Worm (Caenorhabditis elegans): ENCODE measurements around the gene nhr-182.
A peak's percentile ranks its signal among the peaks of the same experiment; 100 is the strongest.

nhr-182 gene

ce11 chrV:2226903-2227302, 32.8 kb downstream of the nhr-182 start, which contains the start of gene nhr-18:
nhr-18 (plus strand) TSS chrV:2227203.
- TF ChIP-seq rnt-1 (tag; optimal IDR thresholded peaks at IDR 0.05) (no peak), pha-2 (tag; optimal IDR thresholded peaks at IDR 0.05) (no peak), tbx-7 (tag; optimal IDR thresholded peaks at IDR 0.05) (no peak)

ce11 chrV:2225130-2225529, 34.6 kb downstream of the nhr-182 start, which contains the start of gene nhr-103:
nhr-103 (plus strand) TSS chrV:2225430.
- no peak for TF ChIP-seq pag-3 (tag; optimal IDR thresholded peaks at IDR 0.05; ENCODE audit: borderline replicate concordance)
- TF ChIP-seq ceh-24 (tag; optimal IDR thresholded peaks at IDR 0.05): no peak
- no peak for TF ChIP-seq C08G9.2 (tag; optimal IDR thresholded peaks at IDR 0.05)
- TF ChIP-seq madf-2 (tag; optimal IDR thresholded peaks at IDR 0.05): no peak
- TF ChIP-seq ceh-14 (tag; optimal IDR thresholded peaks at IDR 0.05): no peak
- TF ChIP-seq fax-1 (tag; optimal IDR thresholded peaks at IDR 0.05): no peak
- TF ChIP-seq ref-2 (tag; optimal IDR thresholded peaks at IDR 0.05): no peak
- TF ChIP-seq C38D4.7 (GFP tag; optimal IDR thresholded peaks at IDR 0.05): no peak
- no peak for TF ChIP-seq K09A11.1 (tag; optimal IDR thresholded peaks at IDR 0.05; ENCODE audit: insufficient read depth)
- TF ChIP-seq unc-3 (GFP tag; conservative IDR thresholded peaks at IDR 0.05): no peak
- no peak for TF ChIP-seq unc-3 (tag; optimal IDR thresholded peaks at IDR 0.05)
- TF ChIP-seq ceh-45 (GFP tag; IDR thresholded peaks at IDR 0.05): no peak
- TF ChIP-seq fkh-10 (GFP tag; optimal IDR thresholded peaks at IDR 0.05): no peak
- no peak for TF ChIP-seq ets-4 (tag; optimal IDR thresholded peaks at IDR 0.05)
- no peak for TF ChIP-seq tbx-2 (tag; optimal IDR thresholded peaks at IDR 0.05)
- TF ChIP-seq pat-9 (tag; optimal IDR thresholded peaks at IDR 0.05): no peak
- no peak for TF ChIP-seq fkh-6 (tag; optimal IDR thresholded peaks at IDR 0.05)
- no peak for TF ChIP-seq unc-86 (tag; optimal IDR thresholded peaks at IDR 0.05)
- no peak for TF ChIP-seq pha-2 (tag; optimal IDR thresholded peaks at IDR 0.05)
- no peak for TF ChIP-seq ceh-30 (tag; optimal IDR thresholded peaks at IDR 0.05)
- no peak for TF ChIP-seq lin-11 (tag; optimal IDR thresholded peaks at IDR 0.05)

- TF ChIP-seq C38D4.7 (GFP tag; optimal IDR thresholded peaks at IDR 0.05): no peak
- TF ChIP-seq syd-9 (tag; optimal IDR thresholded peaks at IDR 0.05): no peak
- TF ChIP-seq K02D7.2 (tag; optimal IDR thresholded peaks at IDR 0.05): no peak
- TF ChIP-seq pros-1 (tag; optimal IDR thresholded peaks at IDR 0.05): no peak
- no peak for TF ChIP-seq ceh-2 (tag; optimal IDR thresholded peaks at IDR 0.05)
- no peak for TF ChIP-seq T23F11.4 (GFP tag; optimal IDR thresholded peaks at IDR 0.05)
- TF ChIP-seq Y22D7AL.16 (tag; optimal IDR thresholded peaks at IDR 0.05): no peak
- no peak for TF ChIP-seq pqm-1 (tag; optimal IDR thresholded peaks at IDR 0.05)
- TF ChIP-seq dve-1 (tag; optimal IDR thresholded peaks at IDR 0.05): no peak
- no peak for TF ChIP-seq tbx-2 (tag; optimal IDR thresholded peaks at IDR 0.05)
- TF ChIP-seq F13H6.1 (tag; optimal IDR thresholded peaks at IDR 0.05): no peak
- no peak for TF ChIP-seq npax-4 (tag; optimal IDR thresholded peaks at IDR 0.05)
- no peak for TF ChIP-seq fax-1 (tag; optimal IDR thresholded peaks at IDR 0.05)
- TF ChIP-seq pax-1 (tag; optimal IDR thresholded peaks at IDR 0.05): no peak
- TF ChIP-seq nhr-232 (tag; optimal IDR thresholded peaks at IDR 0.05): no peak
- no peak for TF ChIP-seq elt-4 (tag; optimal IDR thresholded peaks at IDR 0.05)
- TF ChIP-seq ceh-14 (tag; optimal IDR thresholded peaks at IDR 0.05): no peak
Observed at ce11 chrV:2221764-2222163, 38.0 kb downstream of the nhr-182 start, which contains the start of gene nhr-128. nhr-128 (plus strand) TSS chrV:2222064.

ce11 chrV:2218803-2219202, 40.9 kb downstream of the nhr-182 start, which contains the start of gene nhr-56:
nhr-56 (plus strand) TSS chrV:2219004.
- no peak for TF ChIP-seq elt-4 (tag; optimal IDR thresholded peaks at IDR 0.05)
- TF ChIP-seq dmd-4 (tag; optimal IDR thresholded peaks at IDR 0.05; ENCODE audit: borderline replicate concordance): no peak
- TF ChIP-seq Y22D7AL.16 (tag; optimal IDR thresholded peaks at IDR 0.05): no peak
- TF ChIP-seq hlh-30 (tag; optimal IDR thresholded peaks at IDR 0.05; ENCODE audit: insufficient read depth): peak; percentile 22

Measured in whole organism, late embryonic.